Worm (Caenorhabditis elegans): ENCODE results near the gene ttr-31.
A peak's percentile ranks its signal among the peaks of the same experiment; 100 is the strongest.

Gene ttr-31

ce11 chrX:11008052-11008451 lies 802 bp downstream of the ttr-31 start, which contains the start of gene del-5:
Gene del-5 (minus strand): TSS chrX:11008181.
- TF ChIP-seq sptf-1 (tag; optimal IDR thresholded peaks at IDR 0.05) (no peak), pha-4 (tag; optimal IDR thresholded peaks at IDR 0.05) (no peak), unc-62 (GFP tag; optimal IDR thresholded peaks at IDR 0.05) (no peak), mls-2 (tag; optimal IDR thresholded peaks at IDR 0.05) (no peak), tbx-8 (GFP tag; optimal IDR thresholded peaks at IDR 0.05) (no peak), sem-2 (GFP tag; optimal IDR thresholded peaks at IDR 0.05) (no peak), ces-1 (GFP tag; optimal IDR thresholded peaks at IDR 0.05) (no peak), ceh-43 (GFP tag; optimal IDR thresholded peaks at IDR 0.05) (no peak), mep-1 (tag; optimal IDR thresholded peaks at IDR 0.05) (no peak), ceh-39 (tag; optimal IDR thresholded peaks at IDR 0.05) (no peak), nhr-28 (tag; optimal IDR thresholded peaks at IDR 0.05) (no peak)

ce11 chrX:11007393-11007792 lies 1.5 kb downstream of the ttr-31 start:
- TF ChIP-seq bed-3 (GFP tag; optimal IDR thresholded peaks at IDR 0.05) (no peak), elt-3 (tag; optimal IDR thresholded peaks at IDR 0.05) (no peak), ztf-11 (tag; optimal IDR thresholded peaks at IDR 0.05) (no peak), nhr-2 (tag; optimal IDR thresholded peaks at IDR 0.05) (no peak)

ce11 chrX:11003701-11004100 lies 5.2 kb downstream of the ttr-31 start:
- TF ChIP-seq lin-32 (GFP tag; optimal IDR thresholded peaks at IDR 0.05) (no peak), mab-5 (tag; optimal IDR thresholded peaks at IDR 0.05) (no peak), elt-1 (tag; optimal IDR thresholded peaks at IDR 0.05; ENCODE audit: borderline replicate concordance, insufficient read depth) (no peak), ham-2 (GFP tag; optimal IDR thresholded peaks at IDR 0.05) (peak; percentile 69)

ce11 chrX:11001750-11002149 lies 7.1 kb downstream of the ttr-31 start, which contains the start of gene col-177:
Gene col-177 (minus strand): TSS chrX:11001850.
- TF ChIP-seq snpc-4 (tag; optimal IDR thresholded peaks at IDR 0.05) (no peak), sem-2 (GFP tag; optimal IDR thresholded peaks at IDR 0.05) (no peak), ceh-39 (tag; optimal IDR thresholded peaks at IDR 0.05) (no peak), zip-8 (tag; optimal IDR thresholded peaks at IDR 0.05) (no peak), unc-120 (tag; optimal IDR thresholded peaks at IDR 0.05; ENCODE audit: poor library complexity, severe bottlenecking) (no peak), ceh-83 (GFP tag; optimal IDR thresholded peaks at IDR 0.05) (no peak), elt-1 (tag; optimal IDR thresholded peaks at IDR 0.05; ENCODE audit: borderline replicate concordance, insufficient read depth) (no peak), bed-3 (GFP tag; optimal IDR thresholded peaks at IDR 0.05) (no peak), unc-62 (GFP tag; optimal IDR thresholded peaks at IDR 0.05) (no peak), nhr-76 (tag; optimal IDR thresholded peaks at IDR 0.05) (no peak), lin-13 (tag; optimal IDR thresholded peaks at IDR 0.05) (no peak), tbx-8 (GFP tag; optimal IDR thresholded peaks at IDR 0.05) (no peak), unc-39 (tag; optimal IDR thresholded peaks at IDR 0.05) (no peak), cnd-1 (tag; optimal IDR thresholded peaks at IDR 0.05) (no peak), ham-2 (GFP tag; optimal IDR thresholded peaks at IDR 0.05) (no peak), ceh-43 (GFP tag; optimal IDR thresholded peaks at IDR 0.05) (no peak), hlh-1 (tag; optimal IDR thresholded peaks at IDR 0.05) (no peak), mab-5 (tag; optimal IDR thresholded peaks at IDR 0.05) (no peak), M03D4.4 (tag; optimal IDR thresholded peaks at IDR 0.05) (no peak)

- TF ChIP-seq nhr-76 (tag; optimal IDR thresholded peaks at IDR 0.05) (no peak), lsy-2 (tag; optimal IDR thresholded peaks at IDR 0.05) (no peak), ceh-43 (GFP tag; optimal IDR thresholded peaks at IDR 0.05) (no peak), bed-3 (GFP tag; optimal IDR thresholded peaks at IDR 0.05) (no peak), nhr-12 (tag; optimal IDR thresholded peaks at IDR 0.05) (no peak)
These were observed 9.7 kb downstream of the ttr-31 start, which contains the start of gene F59F3.6 for ce11 chrX:10999176-10999575. Gene F59F3.6 (minus strand): TSS chrX:10999276.

- TF ChIP-seq nhr-76 (tag; optimal IDR thresholded peaks at IDR 0.05) (no peak), nhr-237 (tag; optimal IDR thresholded peaks at IDR 0.05) (no peak), mep-1 (tag; optimal IDR thresholded peaks at IDR 0.05) (no peak), lin-13 (tag; optimal IDR thresholded peaks at IDR 0.05) (no peak), unc-62 (GFP tag; optimal IDR thresholded peaks at IDR 0.05) (no peak), elt-1 (tag; optimal IDR thresholded peaks at IDR 0.05; ENCODE audit: borderline replicate concordance, insufficient read depth) (no peak), ceh-43 (GFP tag; optimal IDR thresholded peaks at IDR 0.05) (no peak), lsy-2 (tag; optimal IDR thresholded peaks at IDR 0.05) (no peak), cnd-1 (tag; optimal IDR thresholded peaks at IDR 0.05) (no peak), elt-3 (tag; optimal IDR thresholded peaks at IDR 0.05) (no peak), ztf-11 (tag; optimal IDR thresholded peaks at IDR 0.05) (no peak), zip-8 (tag; optimal IDR thresholded peaks at IDR 0.05) (no peak), drap-1 (GFP tag; optimal IDR thresholded peaks at IDR 0.05) (no peak), mls-2 (tag; optimal IDR thresholded peaks at IDR 0.05) (no peak)
These were observed 16.7 kb downstream of the ttr-31 start, which contains the start of gene ver-3 for ce11 chrX:10992177-10992576. Gene ver-3 (plus strand): TSS chrX:10992477.

Measured in whole organism, mixed stage, embryonic.